Fruit fly (Drosophila melanogaster) whole organism, embryonic: ENCODE results near the gene Atg6.
A peak's percentile ranks its signal among the peaks of the same experiment; 100 is the strongest.

Experiments used
- Antp ChIP-seq: fragments of 200-800 bp; sonication (Bioruptor generic); optimal IDR thresholded peaks from 3 replicates; lab custom pipeline; 2016; ENCODE audit warnings: missing biosample characterization, missing genetic modification characterization
- Atf-2 ChIP-seq: fragments of 200-800 bp; sonication (Bioruptor generic); optimal IDR thresholded peaks from 2 replicates; lab custom pipeline; 2016; ENCODE audit warnings: missing biosample characterization, missing genetic modification characterization
- Atf6 ChIP-seq: fragments of 200-800 bp; sonication (Bioruptor generic); IDR thresholded peaks from 2 replicates; pipeline ENCODE4 v1.3.6; 2022; ENCODE audit warnings: missing biosample characterization, missing genetic modification characterization
- BEAF-32 ChIP-seq: fragments of 200-800 bp; sonication (Bioruptor generic); optimal IDR thresholded peaks from 3 replicates; lab custom pipeline; 2017; ENCODE audit warnings: missing biosample characterization, missing genetic modification characterization, mild to moderate bottlenecking, moderate library complexity, missing genetic modification reagents
- CG10209 ChIP-seq: fragments of 200-800 bp; sonication (Bioruptor generic); optimal IDR thresholded peaks from 3 replicates; lab custom pipeline; 2017; ENCODE audit warnings: missing biosample characterization, mild to moderate bottlenecking, missing genetic modification characterization, missing genetic modification reagents
- CG1024 ChIP-seq: fragments of 200-800 bp; sonication (Bioruptor generic); IDR thresholded peaks from 2 replicates; pipeline ENCODE4 v1.3.6; 2022; ENCODE audit warnings: missing biosample characterization, missing genetic modification characterization
- CG10979 ChIP-seq: fragments of 200-800 bp; sonication (Bioruptor generic); optimal IDR thresholded peaks from 2 replicates; lab custom pipeline; 2018; ENCODE audit warnings: missing biosample characterization, mild to moderate bottlenecking, missing genetic modification characterization, moderate library complexity
- CG12236 ChIP-seq: fragments of 200-800 bp; sonication (Bioruptor generic); optimal IDR thresholded peaks from 2 replicates; lab custom pipeline; 2016; ENCODE audit warnings: missing biosample characterization, missing genetic modification characterization
- CG12659 ChIP-seq: fragments of 200-800 bp; sonication (Bioruptor generic); optimal IDR thresholded peaks from 3 replicates; lab custom pipeline; 2017; ENCODE audit warnings: mild to moderate bottlenecking, missing biosample characterization, missing genetic modification reagents, missing genetic modification characterization
- CG13894 ChIP-seq: fragments of 200-800 bp; sonication (Bioruptor generic); optimal IDR thresholded peaks from 3 replicates; lab custom pipeline; 2018; ENCODE audit warnings: missing biosample characterization, mild to moderate bottlenecking, missing genetic modification characterization, moderate library complexity
- CG17361 ChIP-seq: fragments of 200-800 bp; sonication (Bioruptor generic); IDR thresholded peaks from 3 replicates; pipeline ENCODE4 v1.3.6; 2022; ENCODE audit warnings: missing biosample characterization, missing genetic modification characterization
- CG1832 ChIP-seq: fragments of 200-800 bp; sonication (Bioruptor generic); optimal IDR thresholded peaks from 2 replicates; lab custom pipeline; 2017; ENCODE audit warnings: missing biosample characterization, mild to moderate bottlenecking, missing genetic modification characterization, inconsistent platforms
- CG3065 ChIP-seq: fragments of 200-800 bp; sonication (Bioruptor generic); optimal IDR thresholded peaks from 2 replicates; lab custom pipeline; 2016; ENCODE audit warnings: missing biosample characterization, missing genetic modification characterization
- CG31388 ChIP-seq: fragments of 200-800 bp; sonication (Bioruptor generic); optimal IDR thresholded peaks from 2 replicates; lab custom pipeline; 2016; ENCODE audit warnings: missing biosample characterization, missing genetic modification characterization
- CG42726 ChIP-seq: fragments of 200-800 bp; sonication (Bioruptor generic); IDR thresholded peaks from 2 replicates; pipeline ENCODE4 v1.3.6; 2022; ENCODE audit warnings: missing biosample characterization, missing genetic modification characterization; ENCODE audit not compliant: partially characterized antibody
- CG6272 ChIP-seq: fragments of 200-800 bp; sonication (Bioruptor generic); IDR thresholded peaks from 2 replicates; pipeline ENCODE4 v1.3.6; 2022; ENCODE audit warnings: missing biosample characterization, missing genetic modification characterization
- CG6689 ChIP-seq: fragments of 200-800 bp; sonication (Bioruptor generic); IDR thresholded peaks from 2 replicates; pipeline ENCODE4 v1.3.6; 2022; ENCODE audit warnings: missing biosample characterization, missing genetic modification characterization
- CG6791 ChIP-seq: fragments of 200-800 bp; sonication (Bioruptor generic); IDR thresholded peaks from 3 replicates; pipeline ENCODE4 v1.3.6; 2022; ENCODE audit warnings: missing biosample characterization, missing genetic modification characterization; ENCODE audit not compliant: partially characterized antibody
- CG8290 ChIP-seq, 3 experiments: fragments of 200-800 bp; sonication (Bioruptor generic); optimal IDR thresholded peaks; 2 replicates each; lab custom pipeline; 2016 to 2019; ENCODE audit warnings: missing biosample characterization in 3 of 3, missing genetic modification characterization in 3 of 3, mild to moderate bottlenecking in 2 of 3, moderate library complexity in 1 of 3
- CG9797 ChIP-seq: fragments of 200-800 bp; sonication (Bioruptor generic); optimal IDR thresholded peaks from 3 replicates; lab custom pipeline; 2018; ENCODE audit warnings: missing biosample characterization, mild to moderate bottlenecking, missing genetic modification characterization
- CTCF ChIP-seq: fragments of 200-800 bp; sonication (Bioruptor generic); optimal IDR thresholded peaks from 2 replicates; lab custom pipeline; 2017; ENCODE audit warnings: missing biosample characterization, mild to moderate bottlenecking, missing genetic modification characterization, moderate library complexity
- Dip3 ChIP-seq: fragments of 200-800 bp; sonication (Bioruptor generic); optimal IDR thresholded peaks from 3 replicates; lab custom pipeline; 2016; ENCODE audit warnings: missing biosample characterization, missing genetic modification characterization
- HHEX ChIP-seq: fragments of 200-800 bp; sonication (Bioruptor generic); optimal IDR thresholded peaks from 3 replicates; lab custom pipeline; 2017; ENCODE audit warnings: missing biosample characterization, mild to moderate bottlenecking, missing genetic modification characterization, missing genetic modification reagents
- Hmr ChIP-seq: fragments of 200-800 bp; sonication (Bioruptor generic); optimal IDR thresholded peaks from 3 replicates; lab custom pipeline; 2017; ENCODE audit warnings: mild to moderate bottlenecking, missing biosample characterization, missing genetic modification reagents, missing genetic modification characterization
- Hsf ChIP-seq: fragments of 200-800 bp; sonication (Bioruptor generic); optimal IDR thresholded peaks from 3 replicates; lab custom pipeline; 2016; ENCODE audit warnings: missing biosample characterization, missing genetic modification characterization
- Myb ChIP-seq: fragments of 200-800 bp; sonication (Bioruptor generic); optimal IDR thresholded peaks from 2 replicates; lab custom pipeline; 2016; ENCODE audit warnings: missing biosample characterization, missing genetic modification characterization
- PHDP ChIP-seq: fragments of 200-800 bp; sonication (Bioruptor generic); optimal IDR thresholded peaks from 3 replicates; lab custom pipeline; 2018; ENCODE audit warnings: missing biosample characterization, mild to moderate bottlenecking, missing genetic modification characterization, moderate library complexity
- Ravus ChIP-seq: fragments of 200-800 bp; sonication (Bioruptor generic); IDR thresholded peaks from 2 replicates; pipeline ENCODE4 v1.3.6; 2022; ENCODE audit warnings: missing biosample characterization, missing genetic modification characterization
- Rx ChIP-seq: fragments of 200-800 bp; sonication (Bioruptor generic); IDR thresholded peaks from 2 replicates; pipeline ENCODE4 v1.3.6; 2022; ENCODE audit warnings: missing biosample characterization, missing genetic modification characterization
- Vsx1 ChIP-seq: fragments of 200-800 bp; sonication (Bioruptor generic); optimal IDR thresholded peaks from 2 replicates; lab custom pipeline; 2017; ENCODE audit warnings: missing biosample characterization, mild to moderate bottlenecking, missing genetic modification characterization, missing genetic modification reagents
- YL-1 ChIP-seq: fragments of 200-800 bp; sonication (Bioruptor generic); optimal IDR thresholded peaks from 3 replicates; lab custom pipeline; 2017; ENCODE audit warnings: missing biosample characterization, mild to moderate bottlenecking, missing genetic modification characterization
- bbx ChIP-seq: fragments of 200-800 bp; sonication (Bioruptor generic); IDR thresholded peaks from 2 replicates; pipeline ENCODE4 v1.3.6; 2022; ENCODE audit warnings: missing biosample characterization, missing genetic modification characterization; ENCODE audit not compliant: partially characterized antibody
- bowl ChIP-seq: fragments of 200-800 bp; sonication (Bioruptor generic); IDR thresholded peaks from 2 replicates; pipeline ENCODE4 v1.3.6; 2022; ENCODE audit warnings: missing biosample characterization, missing genetic modification characterization
- exex ChIP-seq: fragments of 200-800 bp; sonication (Bioruptor generic); optimal IDR thresholded peaks from 4 replicates; lab custom pipeline; 2018; ENCODE audit warnings: missing biosample characterization, mild to moderate bottlenecking, missing genetic modification characterization, moderate library complexity
- grau ChIP-seq: fragments of 200-800 bp; optimal IDR thresholded peaks from 3 replicates; lab custom pipeline; 2019; ENCODE audit warnings: missing biosample characterization, mild to moderate bottlenecking, missing genetic modification characterization, moderate library complexity
- grn ChIP-seq: fragments of 200-800 bp; sonication (Bioruptor generic); optimal IDR thresholded peaks from 3 replicates; lab custom pipeline; 2017; ENCODE audit warnings: missing biosample characterization, missing genetic modification characterization
- gro ChIP-seq: fragments of 200-800 bp; sonication (Bioruptor generic); optimal IDR thresholded peaks from 2 replicates; lab custom pipeline; 2016; ENCODE audit warnings: missing biosample characterization, missing genetic modification characterization
- her ChIP-seq: fragments of 200-800 bp; sonication (Bioruptor generic); optimal IDR thresholded peaks from 2 replicates; lab custom pipeline; 2016; ENCODE audit warnings: missing biosample characterization, missing genetic modification characterization
- kni ChIP-seq: fragments of 200-800 bp; sonication (Bioruptor generic); optimal IDR thresholded peaks from 3 replicates; lab custom pipeline; 2017; ENCODE audit warnings: mild to moderate bottlenecking, missing biosample characterization, missing genetic modification reagents, missing genetic modification characterization
- lilli ChIP-seq: fragments of 200-800 bp; sonication (Bioruptor generic); optimal IDR thresholded peaks from 3 replicates; lab custom pipeline; 2016; ENCODE audit warnings: missing biosample characterization, missing genetic modification characterization
- mirr ChIP-seq: fragments of 200-800 bp; sonication (Bioruptor generic); optimal IDR thresholded peaks from 3 replicates; lab custom pipeline; 2018; ENCODE audit warnings: missing biosample characterization, mild to moderate bottlenecking, missing genetic modification characterization
- mld ChIP-seq: fragments of 200-800 bp; sonication (Bioruptor generic); IDR thresholded peaks from 3 replicates; pipeline ENCODE4 v1.3.6; 2022; ENCODE audit warnings: missing biosample characterization, missing genetic modification characterization; ENCODE audit not compliant: partially characterized antibody
- nerfin-1 ChIP-seq: fragments of 200-800 bp; sonication (Bioruptor generic); optimal IDR thresholded peaks from 3 replicates; lab custom pipeline; 2019; ENCODE audit warnings: missing biosample characterization, mild to moderate bottlenecking, missing genetic modification characterization, moderate library complexity
- nmo ChIP-seq: fragments of 200-800 bp; sonication (Bioruptor generic); optimal IDR thresholded peaks from 2 replicates; lab custom pipeline; 2018; ENCODE audit warnings: missing biosample characterization, mild to moderate bottlenecking, missing genetic modification characterization, moderate library complexity
- oc ChIP-seq: fragments of 200-800 bp; sonication (Bioruptor generic); optimal IDR thresholded peaks from 2 replicates; lab custom pipeline; 2018; ENCODE audit warnings: missing biosample characterization, mild to moderate bottlenecking, missing genetic modification characterization, moderate library complexity
- ranshi ChIP-seq: fragments of 200-800 bp; sonication (Bioruptor generic); IDR thresholded peaks from 2 replicates; pipeline ENCODE4 v1.3.6; 2022; ENCODE audit warnings: missing biosample characterization, missing genetic modification characterization
- row ChIP-seq: fragments of 200-800 bp; sonication (Bioruptor generic); IDR thresholded peaks from 3 replicates; pipeline ENCODE4 v1.3.6; 2022; ENCODE audit warnings: missing biosample characterization, missing genetic modification characterization
- stwl ChIP-seq: fragments of 200-800 bp; sonication (Bioruptor generic); optimal IDR thresholded peaks from 3 replicates; lab custom pipeline; 2018; ENCODE audit warnings: missing biosample characterization, mild to moderate bottlenecking, missing genetic modification characterization, moderate library complexity

Gene Atg6

DNA sequence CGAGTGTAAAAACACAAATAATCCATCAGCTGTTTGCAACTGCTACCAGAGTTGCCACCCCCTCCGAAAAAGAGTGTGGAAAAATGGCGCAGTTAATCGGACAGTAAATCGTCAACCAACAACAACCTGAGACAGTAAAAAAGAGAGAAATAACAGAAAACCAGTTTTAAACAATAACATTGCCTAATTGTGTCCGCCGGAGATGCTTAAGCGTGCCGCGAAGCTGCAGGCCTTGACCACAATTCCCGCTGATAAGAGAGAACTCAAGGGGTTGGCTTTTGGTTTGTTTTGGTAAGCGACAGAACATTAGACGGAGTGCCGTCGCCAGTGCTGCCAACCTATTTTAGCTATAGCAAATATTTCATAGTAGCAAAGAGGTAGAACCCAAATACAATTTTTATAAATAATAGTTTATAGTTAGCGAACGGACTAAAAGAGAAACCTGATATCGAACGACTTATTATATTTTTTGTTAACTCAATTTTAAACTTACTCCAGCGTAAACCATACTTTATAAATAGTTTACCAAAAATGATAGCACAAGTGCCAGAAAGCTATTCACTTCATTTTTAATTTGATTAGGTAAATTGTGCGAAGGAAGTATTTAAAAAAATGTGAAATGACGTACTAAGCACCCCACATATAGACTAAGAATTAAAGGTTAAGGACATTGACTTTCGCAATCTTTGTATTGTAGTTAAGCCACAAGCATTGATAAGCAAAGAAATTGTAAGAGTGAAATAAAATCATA, at the start of gene Atg6, which contains the start of gene Pisd (continued):
- TF ChIP-seq grau (tag; lab: Kevin White, UChicago) (peak; percentile 48), Antp (peak; percentile 30), mirr (GFP tag; lab: Kevin White, UChicago) (peak; percentile 69), kni (GFP tag; lab: Kevin White, UChicago) (peak; percentile 84), grn (GFP tag; lab: Kevin White, UChicago) (peak; percentile 14), gro (GFP tag; lab: Kevin White, UChicago) (peak; percentile 73), stwl (peak; percentile 53), mld (GFP tag; lab: Robert Waterston, UW) (no peak), CG12236 (no peak), Myb (GFP tag; lab: Kevin White, UChicago) (peak; percentile 32), oc (peak; percentile 77), nmo (GFP tag; lab: Kevin White, UChicago) (peak; percentile 12), CTCF (GFP tag; lab: Kevin White, UChicago) (peak; percentile 66), Vsx1 (GFP tag; lab: Kevin White, UChicago) (no peak), CG6791 (GFP tag; lab: Robert Waterston, UW) (no peak), row (GFP tag; lab: Robert Waterston, UW) (peak; percentile 68), CG10979 (tag; lab: Kevin White, UChicago) (peak; percentile 21), Ravus (no peak), nerfin-1 (tag; lab: Kevin White, UChicago) (peak; percentile 22), CG6272 (GFP tag; lab: Robert Waterston, UW) (0 out of 2 replicates have a peak, but pooled peaks have one; percentile 5), lilli (GFP tag; lab: Kevin White, UChicago) (peak; percentile 34), ranshi (0 out of 2 replicates have a peak, but pooled peaks have one; percentile 20), Rx (no peak), HHEX (GFP tag; lab: Kevin White, UChicago) (no peak), CG6689 (GFP tag; lab: Robert Waterston, UW) (0 out of 2 replicates have a peak, but pooled peaks have one; percentile 33), bowl (GFP tag; lab: Robert Waterston, UW) (no peak), YL-1 (GFP tag; lab: Kevin White, UChicago) (peak; percentile 86), Dip3 (GFP tag; lab: Kevin White, UChicago) (no peak), PHDP (tag; lab: Kevin White, UChicago) (peak; percentile 20), CG1832 (no peak), BEAF-32 (GFP tag; lab: Kevin White, UChicago) (peak; percentile 44), her (GFP tag; lab: Kevin White, UChicago) (peak; percentile 29), CG8290 (GFP tag; optimal IDR thresholded peaks at IDR 0.05; lab: Kevin White, UChicago) (no peak), CG8290 (tag; optimal IDR thresholded peaks at IDR 0.05; lab: Kevin White, UChicago) (peak in 1 of 2 experiments; percentile 45), exex (tag; lab: Kevin White, UChicago) (peak; percentile 55), bbx (GFP tag; lab: Robert Waterston, UW) (0 out of 2 replicates have a peak, but pooled peaks have one; percentile 37), CG1024 (GFP tag; lab: Robert Waterston, UW) (no peak), CG9797 (GFP tag; lab: Kevin White, UChicago) (peak; percentile 26), Hmr (peak; percentile 21), CG17361 (GFP tag; lab: Robert Waterston, UW) (peak; percentile 47; the same call in 2 of the 3 replicates), CG10209 (no peak), CG3065 (GFP tag; lab: Kevin White, UChicago) (no peak), CG13894 (tag; lab: Kevin White, UChicago) (peak; percentile 82), CG42726 (GFP tag; lab: Robert Waterston, UW) (no peak; the same call in 1 of the 2 replicates), CG12659 (GFP tag; lab: Kevin White, UChicago) (peak; percentile 36), Atf-2 (GFP tag; lab: Kevin White, UChicago) (no peak), Atf6 (peak; percentile 53), Hsf (GFP tag; lab: Kevin White, UChicago) (no peak), CG31388 (GFP tag; lab: Kevin White, UChicago) (no peak)
